Worm (Caenorhabditis elegans): Measurements from ENCODE around the gene sor-3.

sor-3 gene

DNA sequence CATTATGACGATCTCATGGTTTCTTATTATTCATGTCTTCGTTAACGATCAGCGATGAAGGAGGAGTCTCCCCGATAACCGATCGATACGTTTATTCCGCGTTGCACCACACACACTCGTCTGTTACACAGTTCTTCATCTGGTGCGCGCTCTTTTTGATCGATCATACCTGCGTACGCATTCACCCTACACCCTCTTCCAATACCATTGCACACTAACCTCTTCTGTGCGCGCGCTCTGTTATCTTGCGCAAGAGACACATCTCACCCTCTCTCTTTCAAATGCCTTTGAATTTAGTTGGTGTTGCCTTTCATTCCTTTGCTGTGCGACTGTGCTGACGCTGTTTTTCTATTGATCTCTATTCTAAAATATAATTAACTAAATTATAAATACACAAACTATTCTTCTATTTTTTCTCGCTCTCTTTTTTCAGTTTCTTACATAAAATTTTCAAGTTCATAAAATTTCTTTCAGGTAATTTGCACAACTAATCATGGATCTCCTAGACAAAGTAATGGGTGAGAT, 18.4 kb downstream of the sor-3 start, which contains the start of gene nrde-3:
TSS of gene nrde-3 (plus strand) at position 475 of the 525 bp plus-strand sequence.
- TF ChIP-seq egl-27 (tag; optimal IDR thresholded peaks at IDR 0.05) (no peak), F37D6.2 (tag; optimal IDR thresholded peaks at IDR 0.05) (no peak), snpc-1.2 (GFP tag; IDR thresholded peaks at IDR 0.05) (no peak)

DNA sequence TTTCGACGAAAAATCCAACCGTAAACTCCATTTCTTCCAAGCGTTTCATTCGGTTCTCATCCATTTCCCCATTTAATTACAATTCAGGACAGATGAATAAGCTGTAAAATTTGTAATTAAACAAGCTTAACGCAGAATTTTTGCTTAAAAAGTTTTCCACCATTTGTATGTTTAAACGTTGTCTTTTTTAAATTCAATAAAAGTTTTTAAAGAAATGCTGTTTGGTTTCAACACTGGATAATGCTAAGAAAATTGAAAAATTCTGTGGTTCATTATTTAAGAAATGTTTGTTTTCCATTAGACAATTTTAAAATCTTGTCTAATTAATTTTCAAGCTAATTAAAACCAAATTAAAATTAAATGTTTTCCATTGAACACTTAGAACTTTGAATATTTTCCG, 27.1 kb downstream of the sor-3 start, which contains the start of gene R04A9.3:
TSS of gene R04A9.3 (minus strand) at position 101 of the 400 bp plus-strand sequence.
- TF ChIP-seq mes-2 (tag; optimal IDR thresholded peaks at IDR 0.05; ENCODE audit: poor library complexity, severe bottlenecking): no peak
- no peak for TF ChIP-seq nhr-10 (tag; optimal IDR thresholded peaks at IDR 0.05)
- TF ChIP-seq duxl-1 (tag; optimal IDR thresholded peaks at IDR 0.05; ENCODE audit: poor library complexity): no peak
- TF ChIP-seq lin-15B (tag; optimal IDR thresholded peaks at IDR 0.05): no peak
- TF ChIP-seq mxl-2 (GFP tag; conservative IDR thresholded peaks at IDR 0.05): no peak
- no peak for TF ChIP-seq R02D3.7 (tag; optimal IDR thresholded peaks at IDR 0.05)
- no peak for TF ChIP-seq fos-1 (tag; optimal IDR thresholded peaks at IDR 0.05)
- no peak for TF ChIP-seq mep-1 (tag; optimal IDR thresholded peaks at IDR 0.05)
- no peak for TF ChIP-seq hmg-1.1 (GFP tag; IDR thresholded peaks at IDR 0.05)
- TF ChIP-seq hlh-30 (tag; optimal IDR thresholded peaks at IDR 0.05; ENCODE audit: insufficient read depth): no peak
- no peak for TF ChIP-seq jun-1 (tag; optimal IDR thresholded peaks at IDR 0.05)
- no peak for TF ChIP-seq zag-1 (tag; optimal IDR thresholded peaks at IDR 0.05)
- no peak for TF ChIP-seq spr-3 (GFP tag; optimal IDR thresholded peaks at IDR 0.05)
- no peak for TF ChIP-seq ceh-20 (GFP tag; IDR thresholded peaks at IDR 0.05)
- TF ChIP-seq lin-29 (GFP tag; IDR thresholded peaks at IDR 0.05): no peak
- no peak for TF ChIP-seq ama-1 (optimal IDR thresholded peaks at IDR 0.05)

DNA sequence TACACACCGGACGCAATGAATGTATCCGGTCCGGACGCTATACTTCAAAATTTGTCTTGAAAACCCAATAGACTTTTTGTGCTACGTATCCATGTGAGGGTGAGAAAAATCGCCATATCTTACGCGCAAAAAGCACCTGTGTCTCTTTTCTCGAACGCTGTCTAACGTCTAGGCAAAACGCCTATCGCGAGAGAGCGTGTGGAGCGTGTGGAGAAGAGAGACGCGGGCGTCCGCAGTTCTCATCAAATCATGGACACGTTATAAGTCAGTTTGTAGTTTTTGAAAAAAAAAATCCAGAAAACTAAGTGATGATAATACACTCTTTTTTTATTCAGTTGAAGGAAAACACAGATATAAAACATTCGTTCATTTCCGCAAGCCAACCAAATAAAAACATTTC, 27.6 kb downstream of the sor-3 start:
- peak; percentile 43 for TF ChIP-seq mes-2 (tag; optimal IDR thresholded peaks at IDR 0.05; ENCODE audit: poor library complexity, severe bottlenecking)
- TF ChIP-seq nhr-28 (tag; optimal IDR thresholded peaks at IDR 0.05): peak; percentile 13
- no peak for TF ChIP-seq nhr-10 (tag; optimal IDR thresholded peaks at IDR 0.05)
- TF ChIP-seq lin-15B (tag; optimal IDR thresholded peaks at IDR 0.05): no peak
- peak; percentile 22 for TF ChIP-seq hlh-11 (tag; optimal IDR thresholded peaks at IDR 0.05)
- peak; percentile 70 for TF ChIP-seq aha-1 (tag)
- peak; percentile 7 for TF ChIP-seq mep-1 (tag; optimal IDR thresholded peaks at IDR 0.05)
- TF ChIP-seq unc-62 (GFP tag; optimal IDR thresholded peaks at IDR 0.05 in 1 of 2): no peak
- TF ChIP-seq unc-62 (tag; optimal IDR thresholded peaks at IDR 0.05): no peak
- TF ChIP-seq F37D6.2 (tag; optimal IDR thresholded peaks at IDR 0.05): no peak
- TF ChIP-seq mxl-2 (GFP tag; conservative IDR thresholded peaks at IDR 0.05): no peak
- TF ChIP-seq spr-1 (tag; optimal IDR thresholded peaks at IDR 0.05): no peak
- 0 out of 2 replicates have a peak, but pooled peaks have one; percentile 34 for TF ChIP-seq egl-43 (GFP tag; IDR thresholded peaks at IDR 0.05)
- peak; percentile 62 for TF ChIP-seq mxl-3 (GFP tag; optimal IDR thresholded peaks at IDR 0.05)
- TF ChIP-seq hlh-30 (tag; optimal IDR thresholded peaks at IDR 0.05; ENCODE audit: insufficient read depth): peak; percentile 55
- no peak for TF ChIP-seq ctbp-1 (GFP tag; IDR thresholded peaks at IDR 0.05)
- peak; percentile 62 for TF ChIP-seq hmg-1.1 (GFP tag; IDR thresholded peaks at IDR 0.05)
- no peak for TF ChIP-seq T20F7.1 (GFP tag; optimal IDR thresholded peaks at IDR 0.05)
- TF ChIP-seq daf-19 (GFP tag; conservative IDR thresholded peaks at IDR 0.05): no peak
- peak; percentile 11 for TF ChIP-seq dve-1 (tag; optimal IDR thresholded peaks at IDR 0.05; ENCODE audit: insufficient read depth)

DNA sequence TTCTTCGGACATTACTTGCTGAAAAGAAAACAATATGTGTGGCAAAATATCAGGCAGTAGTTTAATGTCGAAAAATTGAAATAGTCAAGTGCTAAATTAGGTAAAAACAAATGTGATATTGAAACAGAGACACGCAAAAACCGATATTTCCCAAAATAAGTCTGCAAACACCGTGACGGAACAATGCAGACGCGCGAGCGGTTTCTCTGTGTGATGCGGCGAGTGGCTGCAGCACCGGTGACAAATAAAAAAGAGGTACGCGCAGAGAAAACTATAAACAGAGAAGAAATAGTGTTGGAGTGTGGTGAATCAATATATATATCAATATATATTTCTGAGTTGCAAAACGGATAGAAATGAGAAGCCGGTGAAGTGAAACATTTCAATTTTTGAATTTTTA, 29.3 kb downstream of the sor-3 start, which contains the start of gene ife-2:
TSS of gene ife-2 (minus strand) at position 18 of the 400 bp plus-strand sequence.
- TF ChIP-seq jun-1 (tag; optimal IDR thresholded peaks at IDR 0.05) (peak; percentile 30), dmd-9 (GFP tag; IDR thresholded peaks at IDR 0.05) (no peak), attf-4 (tag; optimal IDR thresholded peaks at IDR 0.05) (no peak), gei-8 (GFP tag; optimal IDR thresholded peaks at IDR 0.05) (no peak), nhr-102 (tag; optimal IDR thresholded peaks at IDR 0.05) (no peak), duxl-1 (tag; optimal IDR thresholded peaks at IDR 0.05; ENCODE audit: poor library complexity) (peak; percentile 54), egl-43 (GFP tag; IDR thresholded peaks at IDR 0.05) (no peak), unc-62 (GFP tag; optimal IDR thresholded peaks at IDR 0.05 in 1 of 2) (no peak), unc-62 (tag; optimal IDR thresholded peaks at IDR 0.05) (no peak), mdl-1 (tag; optimal IDR thresholded peaks at IDR 0.05) (peak in 1 of 2 experiments; percentile 39), aly-2 (tag; optimal IDR thresholded peaks at IDR 0.05) (no peak), set-16 (GFP tag; IDR thresholded peaks at IDR 0.05) (no peak), zfp-3 (GFP tag; conservative IDR thresholded peaks at IDR 0.05) (no peak), nhr-6 (tag; optimal IDR thresholded peaks at IDR 0.05) (peak; percentile 75), hlh-11 (tag; optimal IDR thresholded peaks at IDR 0.05) (peak; percentile 71), lsy-2 (tag; optimal IDR thresholded peaks at IDR 0.05) (peak in 1 of 2 experiments; percentile 82), nhr-77 (tag; optimal IDR thresholded peaks at IDR 0.05) (peak; percentile 79), ces-1 (GFP tag; optimal IDR thresholded peaks at IDR 0.05) (no peak), dmd-6 (GFP tag; IDR thresholded peaks at IDR 0.05) (peak; percentile 40; the same call in 1 of the 2 replicates), F49E8.2 (tag; optimal IDR thresholded peaks at IDR 0.05; ENCODE audit: borderline replicate concordance) (no peak), lin-29 (GFP tag; IDR thresholded peaks at IDR 0.05) (no peak)

Measured in whole organism, L4 larva.